Fruit fly (Drosophila melanogaster) whole organism, pupa: ENCODE results near the gene CG42445.

Experiments
- CG10348 ChIP-seq: fragments of 200-800 bp; sonication (Bioruptor generic); IDR thresholded peaks from 2 replicates; pipeline ENCODE4 v1.3.6; 2022; ENCODE audit warnings: missing biosample characterization, missing genetic modification characterization
- CG12605 ChIP-seq: fragments of 200-800 bp; sonication (Bioruptor generic); IDR thresholded peaks from 2 replicates; pipeline ENCODE4 v1.3.6; 2022; ENCODE audit warnings: missing biosample characterization, missing genetic modification characterization
- CG13204 ChIP-seq: fragments of 200-800 bp; sonication (Bioruptor generic); optimal IDR thresholded peaks from 2 replicates; lab custom pipeline; 2018; ENCODE audit warnings: missing biosample characterization, mild to moderate bottlenecking, missing genetic modification characterization, moderate library complexity
- CG14655 ChIP-seq: fragments of 200-800 bp; sonication (Bioruptor generic); optimal IDR thresholded peaks from 3 replicates; lab custom pipeline; 2017; ENCODE audit warnings: mild to moderate bottlenecking, missing biosample characterization, missing genetic modification reagents, missing genetic modification characterization
- CG15710 ChIP-seq: fragments of 200-800 bp; sonication (Bioruptor generic); optimal IDR thresholded peaks from 2 replicates; lab custom pipeline; 2018; ENCODE audit warnings: missing biosample characterization, mild to moderate bottlenecking, missing genetic modification characterization, moderate library complexity
- CG32121 ChIP-seq: fragments of 200-800 bp; sonication (Bioruptor generic); IDR thresholded peaks from 2 replicates; pipeline ENCODE4 v1.3.6; 2022; ENCODE audit warnings: missing biosample characterization, missing genetic modification characterization
- CG4496 ChIP-seq: fragments of 200-800 bp; sonication (Bioruptor generic); IDR thresholded peaks from 3 replicates; pipeline ENCODE4 v1.3.6; 2022; ENCODE audit warnings: missing biosample characterization, missing genetic modification characterization
- CG8301 ChIP-seq: fragments of 200-800 bp; sonication (Bioruptor generic); optimal IDR thresholded peaks from 2 replicates; lab custom pipeline; 2018; ENCODE audit warnings: missing biosample characterization, mild to moderate bottlenecking, missing genetic modification characterization
- D1 ChIP-seq: fragments of 200-800 bp; sonication (Bioruptor generic); optimal IDR thresholded peaks from 2 replicates; lab custom pipeline; 2018; ENCODE audit warnings: missing biosample characterization, mild to moderate bottlenecking, missing genetic modification characterization, moderate library complexity
- Pif1A ChIP-seq: fragments of 200-800 bp; sonication (Bioruptor generic); optimal IDR thresholded peaks from 3 replicates; lab custom pipeline; 2016; ENCODE audit warnings: missing biosample characterization, missing genetic modification characterization
- Pif1B ChIP-seq: fragments of 200-800 bp; sonication (Bioruptor generic); optimal IDR thresholded peaks from 3 replicates; lab custom pipeline; 2016; ENCODE audit warnings: missing biosample characterization, missing genetic modification characterization
- Snoo ChIP-seq: fragments of 200-800 bp; sonication (Bioruptor generic); optimal IDR thresholded peaks from 3 replicates; lab custom pipeline; 2017; ENCODE audit warnings: missing biosample characterization, mild to moderate bottlenecking, missing genetic modification characterization, inconsistent platforms
- fd96Ca ChIP-seq: fragments of 200-800 bp; sonication (Bioruptor generic); IDR thresholded peaks from 3 replicates; pipeline ENCODE4 v1.3.6; 2022; ENCODE audit warnings: missing biosample characterization, missing genetic modification characterization
- gl ChIP-seq: fragments of 200-800 bp; sonication (Bioruptor generic); optimal IDR thresholded peaks from 2 replicates; lab custom pipeline; 2018; ENCODE audit warnings: missing biosample characterization, mild to moderate bottlenecking, missing genetic modification characterization

DNA sequence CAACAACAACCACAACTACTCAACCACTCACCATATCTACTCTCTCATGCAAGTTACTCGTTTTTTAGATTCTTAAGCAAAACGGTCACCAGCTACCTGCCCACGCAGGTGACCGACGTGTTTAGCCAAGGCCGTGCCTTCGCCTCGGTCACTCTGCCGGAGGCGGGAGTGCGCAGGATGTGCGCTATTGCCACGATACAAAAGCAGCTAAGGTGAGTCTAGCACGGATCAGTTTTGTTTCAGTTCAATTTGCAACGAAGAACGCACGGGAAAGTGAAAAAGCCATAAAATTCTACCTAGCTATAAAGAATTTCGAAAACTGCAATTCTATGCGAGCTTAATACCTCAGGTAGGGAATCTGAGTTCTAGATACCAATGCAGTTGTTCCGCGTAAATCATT is 30.5 kb upstream of the CG42445 start:
- TF ChIP-seq fd96Ca (GFP tag; lab: Robert Waterston, UW) (no peak), CG15710 (tag; lab: Kevin White, UChicago) (no peak), CG8301 (tag; lab: Kevin White, UChicago) (no peak), CG4496 (GFP tag; lab: Robert Waterston, UW) (no peak), Snoo (tag; lab: Kevin White, UChicago) (no peak), CG13204 (GFP tag; lab: Kevin White, UChicago) (no peak), CG12605 (GFP tag; lab: Robert Waterston, UW) (no peak), CG32121 (no peak), CG14655 (GFP tag; lab: Kevin White, UChicago) (no peak), CG10348 (GFP tag; lab: Robert Waterston, UW) (no peak), D1 (tag; lab: Kevin White, UChicago) (no peak), Pif1B (GFP tag; lab: Kevin White, UChicago) (no peak), Pif1A (GFP tag; lab: Kevin White, UChicago) (no peak), gl (tag; lab: Kevin White, UChicago) (no peak)
